Fruit fly (Drosophila melanogaster) whole organism, prepupa: ENCODE results near the gene CG31098.

Source experiments
- CG11762 ChIP-seq: fragments of 200-800 bp; sonication (Bioruptor generic); optimal IDR thresholded peaks from 3 replicates; lab custom pipeline; 2016; ENCODE audit warnings: missing biosample characterization, missing genetic modification characterization; ENCODE audit not compliant: insufficient read depth
- CG31627 ChIP-seq: fragments of 200-800 bp; sonication (Bioruptor generic); optimal IDR thresholded peaks from 3 replicates; lab custom pipeline; 2016; ENCODE audit warnings: missing biosample characterization, missing genetic modification characterization
- CG4318 ChIP-seq: fragments of 200-800 bp; sonication (Bioruptor generic); optimal IDR thresholded peaks from 3 replicates; lab custom pipeline; 2017; ENCODE audit warnings: missing biosample characterization, mild to moderate bottlenecking, missing genetic modification characterization
- CG6792 ChIP-seq: fragments of 200-800 bp; sonication (Bioruptor generic); optimal IDR thresholded peaks from 3 replicates; lab custom pipeline; 2016; ENCODE audit warnings: missing biosample characterization, missing genetic modification characterization
- CG8319 ChIP-seq: fragments of 200-800 bp; sonication (Bioruptor generic); optimal IDR thresholded peaks from 3 replicates; lab custom pipeline; 2016; ENCODE audit warnings: missing biosample characterization, missing genetic modification characterization
- OdsH ChIP-seq: fragments of 200-800 bp; sonication (Bioruptor generic); optimal IDR thresholded peaks from 3 replicates; lab custom pipeline; 2016; ENCODE audit warnings: missing biosample characterization, missing genetic modification characterization
- Sox102F ChIP-seq: fragments of 200-800 bp; sonication (Bioruptor generic); optimal IDR thresholded peaks from 2 replicates; lab custom pipeline; 2016; ENCODE audit warnings: missing biosample characterization, mild to moderate bottlenecking, missing genetic modification characterization
- Sox14 ChIP-seq: fragments of 200-800 bp; sonication (Bioruptor generic); optimal IDR thresholded peaks from 3 replicates; lab custom pipeline; 2016; ENCODE audit warnings: missing biosample characterization, missing genetic modification characterization
- Sox15 ChIP-seq: fragments of 200-800 bp; sonication (Bioruptor generic); optimal IDR thresholded peaks from 3 replicates; lab custom pipeline; 2016; ENCODE audit warnings: missing biosample characterization, missing genetic modification characterization
- acj6 ChIP-seq: fragments of 200-800 bp; sonication (Bioruptor generic); optimal IDR thresholded peaks from 3 replicates; lab custom pipeline; 2016; ENCODE audit warnings: missing biosample characterization, missing genetic modification characterization
- eg ChIP-seq: fragments of 200-800 bp; sonication (Bioruptor generic); IDR thresholded peaks from 3 replicates; pipeline ENCODE4 v1.3.6; 2022; ENCODE audit warnings: missing biosample characterization, missing genetic modification characterization
- esn ChIP-seq: fragments of 200-800 bp; sonication (Bioruptor generic); optimal IDR thresholded peaks from 2 replicates; lab custom pipeline; 2016; ENCODE audit warnings: missing biosample characterization, mild to moderate bottlenecking, missing genetic modification characterization, moderate library complexity
- fkh ChIP-seq: fragments of 200-800 bp; sonication (Bioruptor generic); optimal IDR thresholded peaks from 3 replicates; lab custom pipeline; 2017; ENCODE audit warnings: missing biosample characterization, mild to moderate bottlenecking, missing genetic modification characterization, moderate library complexity

DNA sequence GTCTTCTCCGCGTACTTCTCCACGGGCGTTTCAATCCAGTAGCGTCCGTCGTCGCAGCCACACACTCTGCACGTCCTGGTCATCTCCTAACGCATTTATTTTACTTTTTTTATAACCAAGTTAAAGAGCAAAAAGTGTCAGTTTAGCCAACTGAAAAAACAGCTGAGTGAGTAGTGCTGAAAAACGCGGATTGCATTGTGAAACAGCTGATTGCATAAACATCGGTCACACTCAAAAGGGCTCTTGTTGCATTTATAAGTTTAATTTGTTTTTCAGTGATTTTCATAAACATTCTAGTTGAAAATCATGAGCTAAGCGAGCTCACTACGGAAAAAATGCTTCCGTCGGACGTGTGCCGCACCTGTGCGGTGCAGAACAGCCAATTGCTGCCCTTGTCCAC, 42.3 kb upstream of the CG31098 start, which contains the start of the genes CG10669 and CG11902:
- TF ChIP-seq OdsH (no peak), esn (no peak), CG11762 (no peak), fkh (GFP tag; lab: Kevin White, UChicago) (no peak), Sox14 (no peak), eg (no peak), acj6 (no peak), Sox102F (GFP tag; lab: Kevin White, UChicago) (no peak), CG31627 (GFP tag; lab: Kevin White, UChicago) (no peak), CG4318 (GFP tag; lab: Kevin White, UChicago) (no peak), CG6792 (no peak), Sox15 (GFP tag; lab: Kevin White, UChicago) (no peak), CG8319 (GFP tag; lab: Kevin White, UChicago) (no peak)
